Fruit fly (Drosophila melanogaster): ENCODE data around the gene CG10428.

The CG10428 gene

dm6 chr2L:18906615-18907014, 42.1 kb upstream of the CG10428 start (continued):
- TF ChIP-seq CG10979 (tag; optimal IDR thresholded peaks at IDR 0.05) (peak; percentile 78), vvl (GFP tag; IDR thresholded peaks at IDR 0.05) (peak; percentile 69), kah (GFP tag; optimal IDR thresholded peaks at IDR 0.05) (peak; percentile 16), Hr78 (GFP tag; optimal IDR thresholded peaks at IDR 0.05) (peak in 1 of 2 experiments; percentile 0), CG6654 (GFP tag; optimal IDR thresholded peaks at IDR 0.05) (no peak), bcd (GFP tag; optimal IDR thresholded peaks at IDR 0.05) (peak; percentile 28), Camta (GFP tag; optimal IDR thresholded peaks at IDR 0.05) (no peak), CG18011 (GFP tag; optimal IDR thresholded peaks at IDR 0.05) (no peak), NC2α (GFP tag; optimal IDR thresholded peaks at IDR 0.05) (no peak), Myb (GFP tag; optimal IDR thresholded peaks at IDR 0.05) (no peak), CG14667 (GFP tag; IDR thresholded peaks at IDR 0.05) (peak; percentile 21; the same call in 1 of the 2 replicates), Rfx (GFP tag; IDR thresholded peaks at IDR 0.05) (peak; percentile 47; the same call in 1 of the 2 replicates), CG6813 (GFP tag; optimal IDR thresholded peaks at IDR 0.05) (peak; percentile 40), Deaf1 (tag; optimal IDR thresholded peaks at IDR 0.05) (peak; percentile 14), D19A (tag; optimal IDR thresholded peaks at IDR 0.05) (peak; percentile 62), dysf (GFP tag; IDR thresholded peaks at IDR 0.05) (peak; percentile 60; the same call in 2 of the 3 replicates), CG9727 (GFP tag; optimal IDR thresholded peaks at IDR 0.05) (peak; percentile 62), B-H1 (GFP tag; IDR thresholded peaks at IDR 0.05) (0 out of 3 replicates have a peak, but pooled peaks have one; percentile 13)

- 0 out of 2 replicates have a peak, but pooled peaks have one; percentile 23 for TF ChIP-seq ttk (GFP tag; IDR thresholded peaks at IDR 0.05)
- TF ChIP-seq Chrac-16 (GFP tag; optimal IDR thresholded peaks at IDR 0.05), result no peak
- TF ChIP-seq Ptx1 (GFP tag; IDR thresholded peaks at IDR 0.05), result no peak
- TF ChIP-seq nmo (GFP tag; optimal IDR thresholded peaks at IDR 0.05), result peak; percentile 10
- peak; percentile 55 for TF ChIP-seq crol (GFP tag; IDR thresholded peaks at IDR 0.05)
- no peak for TF ChIP-seq CG18619 (GFP tag; optimal IDR thresholded peaks at IDR 0.05)
- 0 out of 2 replicates have a peak, but pooled peaks have one; percentile 56 for TF ChIP-seq Drgx (GFP tag; IDR thresholded peaks at IDR 0.05)
- peak; percentile 34 for TF ChIP-seq sens (GFP tag)
- TF ChIP-seq tup (GFP tag; optimal IDR thresholded peaks at IDR 0.05), result peak; percentile 7
- no peak for TF ChIP-seq dysf (GFP tag; IDR thresholded peaks at IDR 0.05)
- TF ChIP-seq pzg (GFP tag; optimal IDR thresholded peaks at IDR 0.05), result no peak
- no peak for TF ChIP-seq NK7.1 (GFP tag; optimal IDR thresholded peaks at IDR 0.05)
- no peak for TF ChIP-seq ems (GFP tag; optimal IDR thresholded peaks at IDR 0.05)
- TF ChIP-seq Ets65A (GFP tag), result peak; percentile 53
- TF ChIP-seq Med (GFP tag), result peak; percentile 4
- TF ChIP-seq aop (GFP tag; IDR thresholded peaks at IDR 0.05), result no peak
- TF ChIP-seq gem (tag; optimal IDR thresholded peaks at IDR 0.05), result peak; percentile 1
- no peak for TF ChIP-seq ato (GFP tag; IDR thresholded peaks at IDR 0.05; ENCODE audit: partially characterized antibody)
- peak; percentile 19 for TF ChIP-seq CG11504 (tag; optimal IDR thresholded peaks at IDR 0.05)
- no peak for TF ChIP-seq CG15073 (GFP tag; optimal IDR thresholded peaks at IDR 0.05)
- no peak for TF ChIP-seq Scr (GFP tag; IDR thresholded peaks at IDR 0.05; ENCODE audit: partially characterized antibody)
- TF ChIP-seq Hmx (GFP tag; optimal IDR thresholded peaks at IDR 0.05), result no peak
These were observed 41.2 kb upstream of the CG10428 start for dm6 chr2L:18907491-18907890.

dm6 chr2L:18914829-18915228, 33.9 kb upstream of the CG10428 start:
- TF ChIP-seq CG8281 (tag; optimal IDR thresholded peaks at IDR 0.05) (peak; percentile 92), emc (GFP tag; optimal IDR thresholded peaks at IDR 0.05) (no peak), salm (tag; optimal IDR thresholded peaks at IDR 0.05) (no peak)
